Worm (Caenorhabditis elegans) whole organism, midembryonic: ENCODE data around the gene msp-152.
"Not testable (repeated sequence)": the region's sequence is repeated elsewhere in the genome, so short reads cannot be mapped to it uniquely, and the experiment has no call there.

ENCODE experiments used
- T22C8.4 ChIP-seq: fragments of 200-800 bp; sonication (Bioruptor generic); IDR thresholded peaks from 2 replicates; pipeline ENCODE4 v1.3.6; 2022; ENCODE audit warnings: missing genetic modification characterization, missing compliant biosample characterization
- cog-1 ChIP-seq: sonication (generic microtip); optimal IDR thresholded peaks from 2 replicates; lab custom pipeline; 2016; ENCODE audit warnings: missing genetic modification characterization, missing compliant biosample characterization
- flt-1 ChIP-seq: fragments of 200-800 bp; sonication (Bioruptor generic); IDR thresholded peaks from 2 replicates; pipeline ENCODE4 v1.3.6; 2022; ENCODE audit warnings: missing genetic modification characterization, missing compliant biosample characterization
- klf-2 ChIP-seq: fragments of 200-800 bp; sonication (Bioruptor generic); conservative IDR thresholded peaks from 2 replicates; pipeline ENCODE4 v1.3.6; 2022; ENCODE audit warnings: missing genetic modification reagents, missing genetic modification characterization, missing compliant biosample characterization
- med-1 ChIP-seq: sonication (generic microtip); optimal IDR thresholded peaks from 2 replicates; lab custom pipeline; 2017; ENCODE audit warnings: missing genetic modification characterization, mild to moderate bottlenecking, missing compliant biosample characterization, antibody characterized with exemption, missing genetic modification reagents; ENCODE audit not compliant: insufficient read depth
- ref-1 ChIP-seq: fragments of 200-800 bp; sonication (Bioruptor generic); conservative IDR thresholded peaks from 2 replicates; pipeline ENCODE4 v1.3.6; 2022; ENCODE audit warnings: missing genetic modification reagents, missing genetic modification characterization, missing compliant biosample characterization
- tab-1 ChIP-seq: fragments of 200-800 bp; sonication (Bioruptor generic); IDR thresholded peaks from 2 replicates; pipeline ENCODE4 v1.3.6; 2022; ENCODE audit warnings: missing genetic modification characterization, missing compliant biosample characterization
- ztf-23 ChIP-seq: fragments of 200-800 bp; sonication (Bioruptor generic); IDR thresholded peaks from 2 replicates; pipeline ENCODE4 v1.3.6; 2022; ENCODE audit warnings: missing genetic modification reagents, missing genetic modification characterization, missing compliant biosample characterization
- ztf-29 ChIP-seq: fragments of 200-800 bp; sonication (Bioruptor generic); IDR thresholded peaks from 2 replicates; pipeline ENCODE4 v1.3.6; 2022; ENCODE audit warnings: missing genetic modification reagents, missing genetic modification characterization, missing compliant biosample characterization

DNA sequence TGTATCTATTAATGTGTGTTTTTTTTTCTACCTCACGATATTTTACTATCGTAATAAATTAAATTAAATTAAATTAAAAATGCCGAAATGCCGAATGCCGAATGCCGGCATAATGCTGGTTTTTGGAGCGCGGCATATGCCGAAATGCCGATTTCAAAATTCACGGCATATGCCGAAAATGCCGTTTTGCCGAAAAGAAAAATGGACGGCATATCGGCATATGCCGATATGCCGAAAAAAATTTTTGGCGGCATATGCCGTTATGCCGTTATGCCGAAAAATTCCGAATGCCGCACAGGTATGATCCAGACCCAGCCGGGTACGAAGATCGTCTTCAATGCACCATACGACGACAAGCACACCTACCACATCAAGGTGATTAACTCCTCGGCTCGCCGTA is 34.3 kb upstream of the msp-152 start, which contains the start of gene msp-32:
- not testable (repeated sequence) for TF ChIP-seq tab-1 (GFP tag; lab: Robert Waterston, UW); med-1 (GFP tag; lab: Kevin White, UChicago); cog-1 (tag; lab: Kevin White, UChicago); klf-2; ztf-29 (GFP tag; lab: Robert Waterston, UW); T22C8.4 (GFP tag; lab: Robert Waterston, UW); flt-1 (GFP tag; lab: Robert Waterston, UW); ref-1; ztf-23
